In the genomic region with DNA sequence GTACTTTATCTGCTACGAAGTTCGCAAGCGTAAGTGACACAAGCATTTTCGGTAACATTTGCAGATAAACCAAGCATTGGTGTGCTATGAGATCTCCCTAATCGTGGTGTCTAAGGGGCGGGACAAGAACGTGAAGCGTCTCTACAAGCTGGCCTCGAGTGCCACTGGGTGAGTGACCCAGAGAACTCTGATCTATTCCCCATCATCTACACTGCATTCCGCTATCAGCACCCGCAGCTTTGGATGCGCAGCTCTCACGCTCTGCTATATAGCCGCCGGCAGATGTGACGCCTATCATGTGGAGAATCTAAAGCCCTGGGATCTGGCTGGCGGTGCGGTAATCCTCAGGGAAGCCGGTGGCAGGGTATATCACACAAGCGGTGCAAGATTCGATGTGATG, we compare ENCODE assay signal across 4 fruit fly cellular contexts.
TF ChIP-seq lines count a peak whose summit lies in the region.

No protein-coding gene starts in this region.

- no peak for TF ChIP-seq CTCF in whole organism, embryonic (GFP tag; optimal IDR thresholded peaks at IDR 0.05; lab: Kevin White, UChicago)

TF ChIP-seq in whole organism, embryonic, 481 proteins besides CTCF, POLR2A, EP300 and RAD21:
- no peak for TF ChIP-seq fd96Cb (tag; optimal IDR thresholded peaks at IDR 0.05; lab: Kevin White, UChicago)
- TF ChIP-seq scrt (GFP tag; optimal IDR thresholded peaks at IDR 0.05; lab: Kevin White, UChicago): no peak
- peak in 1 of 2 experiments; percentile 8 for TF ChIP-seq Pdp1 (GFP tag; optimal IDR thresholded peaks at IDR 0.05; lab: Kevin White, UChicago)
- no peak for TF ChIP-seq Dbx (GFP tag; IDR thresholded peaks at IDR 0.05; lab: Robert Waterston, UW)
- TF ChIP-seq amos (GFP tag; IDR thresholded peaks at IDR 0.05; lab: Robert Waterston, UW; ENCODE audit: partially characterized antibody): no peak
- no peak for TF ChIP-seq Mes4 (GFP tag; optimal IDR thresholded peaks at IDR 0.05; lab: Kevin White, UChicago)
- 0 out of 3 replicates have a peak, but pooled peaks have one; percentile 19 for TF ChIP-seq CG7963 (GFP tag; IDR thresholded peaks at IDR 0.05; lab: Robert Waterston, UW; ENCODE audit: partially characterized antibody)
- no peak for TF ChIP-seq Hsf (GFP tag; optimal IDR thresholded peaks at IDR 0.05; lab: Kevin White, UChicago)
- TF ChIP-seq Hr78 (GFP tag; optimal IDR thresholded peaks at IDR 0.05; lab: Kevin White, UChicago): peak in 1 of 2 experiments; percentile 16
- 0 out of 2 replicates have a peak, but pooled peaks have one; percentile 10 for TF ChIP-seq CG14441 (GFP tag; IDR thresholded peaks at IDR 0.05; lab: Robert Waterston, UW)
- no peak for TF ChIP-seq slbo (GFP tag; IDR thresholded peaks at IDR 0.05; lab: Robert Waterston, UW)
- TF ChIP-seq Mad (GFP tag; optimal IDR thresholded peaks at IDR 0.05; lab: Kevin White, UChicago): no peak

TF ChIP-seq in whole organism, prepupa, 60 proteins besides CTCF, POLR2A, EP300 and RAD21:
- TF ChIP-seq svp (GFP tag; lab: Kevin White, UChicago) (peak; percentile 99), vri (GFP tag; optimal IDR thresholded peaks at IDR 0.05; lab: Kevin White, UChicago) (peak; percentile 21), CG6163 (GFP tag; IDR thresholded peaks at IDR 0.05; lab: Robert Waterston, UW) (no peak)

TF ChIP-seq in whole organism, pupa, 21 proteins besides CTCF, POLR2A, EP300 and RAD21:
- TF ChIP-seq Snoo (tag; optimal IDR thresholded peaks at IDR 0.05; lab: Kevin White, UChicago) (no peak), EcR (GFP tag; optimal IDR thresholded peaks at IDR 0.05; lab: Kevin White, UChicago) (peak; percentile 46), gl (tag; optimal IDR thresholded peaks at IDR 0.05; lab: Kevin White, UChicago) (no peak), CG8159 (tag; optimal IDR thresholded peaks at IDR 0.05; lab: Kevin White, UChicago) (no peak), CG14655 (GFP tag; optimal IDR thresholded peaks at IDR 0.05; lab: Kevin White, UChicago) (no peak), Pif1A (GFP tag; optimal IDR thresholded peaks at IDR 0.05; lab: Kevin White, UChicago) (no peak), CG13204 (GFP tag; optimal IDR thresholded peaks at IDR 0.05; lab: Kevin White, UChicago) (no peak), CG15710 (tag; optimal IDR thresholded peaks at IDR 0.05; lab: Kevin White, UChicago) (no peak)

TF ChIP-seq in whole organism, wandering third instar larva, 38 proteins besides CTCF, POLR2A, EP300 and RAD21:
- TF ChIP-seq Rel (GFP tag; optimal IDR thresholded peaks at IDR 0.05; lab: Kevin White, UChicago) (no peak), Rel (tag; optimal IDR thresholded peaks at IDR 0.05; lab: Kevin White, UChicago) (peak; percentile 26), Jra (GFP tag; optimal IDR thresholded peaks at IDR 0.05; lab: Kevin White, UChicago) (no peak), dsf (GFP tag; optimal IDR thresholded peaks at IDR 0.05; lab: Kevin White, UChicago; ENCODE audit: borderline replicate concordance) (no peak), Mio (GFP tag; optimal IDR thresholded peaks at IDR 0.05; lab: Kevin White, UChicago) (no peak), Hnf4 (GFP tag; optimal IDR thresholded peaks at IDR 0.05; lab: Kevin White, UChicago) (no peak), sage (GFP tag; optimal IDR thresholded peaks at IDR 0.05; lab: Kevin White, UChicago) (no peak), Dfd (GFP tag; optimal IDR thresholded peaks at IDR 0.05; lab: Kevin White, UChicago) (no peak), Sp1 (GFP tag; optimal IDR thresholded peaks at IDR 0.05; lab: Kevin White, UChicago) (no peak), pan (optimal IDR thresholded peaks at IDR 0.05; lab: Kevin White, UChicago) (no peak), Hr83 (GFP tag; optimal IDR thresholded peaks at IDR 0.05; lab: Kevin White, UChicago; ENCODE audit: poor library complexity, severe bottlenecking) (peak; percentile 9), Abd-B (GFP tag; optimal IDR thresholded peaks at IDR 0.05; lab: Kevin White, UChicago) (no peak), fru (GFP tag; optimal IDR thresholded peaks at IDR 0.05; lab: Kevin White, UChicago) (no peak)
